Worm (Caenorhabditis elegans) whole organism, young adult: ENCODE measurements around the gene nmad-1.

Experiments used
- C17E4.6 ChIP-seq: fragments of 200-800 bp; sonication (Bioruptor generic); IDR thresholded peaks from 2 replicates; pipeline ENCODE4 v1.3.6; 2022; ENCODE audit warnings: missing genetic modification reagents, missing genetic modification characterization, missing compliant biosample characterization
- F23B12.7 ChIP-seq: sonication (generic microtip); optimal IDR thresholded peaks from 2 replicates; lab custom pipeline; 2017; ENCODE audit warnings: missing genetic modification characterization, mild to moderate bottlenecking, missing compliant biosample characterization, antibody characterized with exemption, moderate library complexity; ENCODE audit not compliant: insufficient read depth
- T07F8.4 ChIP-seq: sonication (generic microtip); optimal IDR thresholded peaks from 2 replicates; lab custom pipeline; 2016; ENCODE audit warnings: mild to moderate bottlenecking, missing genetic modification characterization, moderate library complexity, missing compliant biosample characterization
- Y67H2A.10 ChIP-seq: fragments of 200-800 bp; sonication (Bioruptor generic); conservative IDR thresholded peaks from 2 replicates; pipeline ENCODE4 v1.3.6; 2022; ENCODE audit warnings: missing genetic modification reagents, missing genetic modification characterization, missing compliant biosample characterization
- Y79H2A.3 ChIP-seq: fragments of 200-800 bp; sonication (Bioruptor generic); conservative IDR thresholded peaks from 2 replicates; pipeline ENCODE4 v1.3.6; 2022; ENCODE audit warnings: missing genetic modification reagents, missing genetic modification characterization, missing compliant biosample characterization
- akir-1 ChIP-seq: fragments of 200-800 bp; sonication (Bioruptor generic); optimal IDR thresholded peaks from 2 replicates; lab custom pipeline; 2018; ENCODE audit warnings: mild to moderate bottlenecking, missing genetic modification characterization, moderate library complexity, missing compliant biosample characterization
- ama-1 ChIP-seq, 3 experiments: fragments of 150-350 bp in 1 of 3; sonication (generic microtip) in 2 of 3; optimal IDR thresholded peaks; 2 replicates each; lab custom pipeline; 2014 to 2018; ENCODE audit warnings: missing biosample characterization in 2 of 3, missing genetic modification characterization in 2 of 3, missing genetic modification reagents in 2 of 3
- cebp-1 ChIP-seq, 2 experiments: fragments of 200-800 bp in 1 of 2; sonication (Bioruptor generic) in 1 of 2; sonication (generic microtip) in 1 of 2; IDR thresholded peaks in 1 of 2; optimal IDR thresholded peaks in 1 of 2; 2 replicates each; pipeline versions ENCODE4 v1.3.6 to Lab custom; 2017 to 2022; ENCODE audit warnings: missing compliant biosample characterization in 2 of 2, missing genetic modification characterization in 2 of 2, mild to moderate bottlenecking in 1 of 2, missing genetic modification reagents in 1 of 2, moderate library complexity in 1 of 2
- ceh-100 ChIP-seq: fragments of 200-800 bp; sonication (Bioruptor generic); IDR thresholded peaks from 2 replicates; pipeline ENCODE4 v1.3.6; 2022; ENCODE audit warnings: missing genetic modification reagents, missing genetic modification characterization, missing compliant biosample characterization
- ceh-40 ChIP-seq: fragments of 200-800 bp; sonication (Bioruptor generic); IDR thresholded peaks from 2 replicates; pipeline ENCODE4 v1.3.6; 2022; ENCODE audit warnings: missing genetic modification characterization, missing compliant biosample characterization
- ceh-91 ChIP-seq: fragments of 200-800 bp; sonication (Bioruptor generic); IDR thresholded peaks from 2 replicates; pipeline ENCODE4 v1.3.6; 2022; ENCODE audit warnings: missing genetic modification reagents, missing genetic modification characterization, missing compliant biosample characterization
- dpff-1 ChIP-seq: sonication (generic microtip); optimal IDR thresholded peaks from 2 replicates; lab custom pipeline; 2017; ENCODE audit warnings: mild to moderate bottlenecking, missing genetic modification characterization, missing compliant biosample characterization
- efl-1 ChIP-seq: fragments of 150-350 bp; optimal IDR thresholded peaks from 2 replicates; lab custom pipeline; 2014; ENCODE audit warnings: missing biosample characterization, missing genetic modification reagents, missing genetic modification characterization
- egl-18 ChIP-seq: fragments of 200-800 bp; sonication (Bioruptor generic); IDR thresholded peaks from 2 replicates; pipeline ENCODE4 v1.3.6; 2022; ENCODE audit warnings: missing genetic modification reagents, missing genetic modification characterization, missing compliant biosample characterization
- him-1 ChIP-seq: sonication (generic microtip); optimal IDR thresholded peaks from 2 replicates; lab custom pipeline; 2016; ENCODE audit warnings: missing genotype, missing genetic modification reagents, missing genetic modification characterization, missing compliant biosample characterization
- lin-40 ChIP-seq: sonication (generic microtip); optimal IDR thresholded peaks from 2 replicates; lab custom pipeline; 2016; ENCODE audit warnings: missing genetic modification characterization, mild to moderate bottlenecking, missing compliant biosample characterization, missing genotype, missing genetic modification reagents
- lir-1 ChIP-seq: fragments of 200-800 bp; sonication (Bioruptor generic); conservative IDR thresholded peaks from 2 replicates; pipeline ENCODE4 v1.3.6; 2022; ENCODE audit warnings: missing genetic modification reagents, missing genetic modification characterization, missing compliant biosample characterization
- madf-10 ChIP-seq: sonication (generic microtip); optimal IDR thresholded peaks from 2 replicates; lab custom pipeline; 2016; ENCODE audit warnings: mild to moderate bottlenecking, missing genetic modification characterization, missing compliant biosample characterization
- madf-8 ChIP-seq: fragments of 200-800 bp; sonication (Bioruptor generic); conservative IDR thresholded peaks from 2 replicates; pipeline ENCODE4 v1.3.6; 2022; ENCODE audit warnings: missing genetic modification reagents, missing genetic modification characterization, missing compliant biosample characterization
- nfya-2 ChIP-seq: fragments of 200-800 bp; sonication (Bioruptor generic); IDR thresholded peaks from 2 replicates; pipeline ENCODE4 v1.3.6; 2022; ENCODE audit warnings: missing genetic modification reagents, missing genetic modification characterization, missing compliant biosample characterization
- nfyb-1 ChIP-seq: fragments of 200-800 bp; sonication (Bioruptor generic); IDR thresholded peaks from 2 replicates; pipeline ENCODE4 v1.3.6; 2022; ENCODE audit warnings: missing genetic modification reagents, missing genetic modification characterization, missing compliant biosample characterization
- nhr-80 ChIP-seq: sonication (generic microtip); optimal IDR thresholded peaks from 2 replicates; lab custom pipeline; 2016; ENCODE audit warnings: missing genetic modification characterization, missing compliant biosample characterization
- nhr-90 ChIP-seq: sonication (generic microtip); optimal IDR thresholded peaks from 2 replicates; lab custom pipeline; 2016; ENCODE audit warnings: missing genotype, mild to moderate bottlenecking, missing genetic modification characterization, missing compliant biosample characterization
- pha-4 ChIP-seq: fragments of 150-350 bp; sonication (generic microtip); optimal IDR thresholded peaks from 2 replicates; lab custom pipeline; 2014; ENCODE audit warnings: missing biosample characterization, missing genetic modification reagents, missing genetic modification characterization
- sdz-38 ChIP-seq: sonication (generic microtip); optimal IDR thresholded peaks from 2 replicates; lab custom pipeline; 2016; ENCODE audit warnings: missing genotype, missing genetic modification characterization, missing compliant biosample characterization
- snpc-1.1 ChIP-seq: sonication (generic microtip); optimal IDR thresholded peaks from 2 replicates; lab custom pipeline; 2017; ENCODE audit warnings: missing genetic modification characterization, mild to moderate bottlenecking, missing compliant biosample characterization, antibody characterized with exemption, moderate library complexity, missing genotype, missing genetic modification reagents; ENCODE audit not compliant: insufficient read depth
- sptf-2 ChIP-seq: fragments of 200-800 bp; sonication (Bioruptor generic); optimal IDR thresholded peaks from 2 replicates; lab custom pipeline; 2018; ENCODE audit warnings: mild to moderate bottlenecking, missing genetic modification characterization, missing compliant biosample characterization
- tlf-1 ChIP-seq: fragments of 200-800 bp; sonication (Bioruptor generic); optimal IDR thresholded peaks from 2 replicates; lab custom pipeline; 2018; ENCODE audit warnings: mild to moderate bottlenecking, missing genetic modification characterization, missing compliant biosample characterization
- xnd-1 ChIP-seq: sonication (generic microtip); optimal IDR thresholded peaks from 2 replicates; lab custom pipeline; 2016; ENCODE audit warnings: missing genotype, missing genetic modification reagents, missing genetic modification characterization, missing compliant biosample characterization
- zim-3 ChIP-seq: sonication (generic microtip); optimal IDR thresholded peaks from 2 replicates; lab custom pipeline; 2017; ENCODE audit warnings: mild to moderate bottlenecking, missing genetic modification characterization, moderate library complexity, missing compliant biosample characterization
- ztf-25 ChIP-seq: fragments of 200-800 bp; sonication (Bioruptor generic); IDR thresholded peaks from 2 replicates; pipeline ENCODE4 v1.3.6; 2022; ENCODE audit warnings: missing genetic modification reagents, missing genetic modification characterization, missing compliant biosample characterization

The nmad-1 gene

DNA sequence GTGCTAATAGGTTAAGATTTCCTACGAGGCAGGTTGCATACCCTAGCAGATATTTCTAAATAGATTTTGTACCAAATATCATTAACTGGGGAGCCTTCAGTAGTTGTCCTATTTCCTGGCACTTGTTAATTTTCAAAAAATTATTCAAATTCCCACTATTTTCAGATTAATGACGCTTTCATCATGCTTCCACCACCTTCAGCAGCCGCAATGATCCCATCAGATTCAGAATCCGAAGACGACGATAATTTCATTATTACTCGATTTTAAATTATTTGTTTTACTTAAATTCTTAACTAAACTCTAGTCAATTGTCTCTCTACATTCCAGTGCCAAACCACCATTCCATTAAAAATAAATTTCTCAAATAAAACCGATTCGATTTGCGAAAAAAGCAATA is 3.9 kb downstream of the nmad-1 start (continued):
- TF ChIP-seq lin-40 (tag; lab: Kevin White, UChicago), result peak; percentile 29
- TF ChIP-seq Y79H2A.3 (GFP tag; lab: Robert Waterston, UW), result peak; percentile 42; the same call in 1 of the 2 replicates
- TF ChIP-seq efl-1 (GFP tag; lab: Kevin White, UChicago), result no peak
- no peak for TF ChIP-seq nfya-2 (GFP tag; lab: Robert Waterston, UW)
- 0 out of 2 replicates have a peak, but pooled peaks have one; percentile 28 for TF ChIP-seq lir-1 (GFP tag; lab: Robert Waterston, UW)
- peak; percentile 43 for TF ChIP-seq madf-10
- TF ChIP-seq ceh-100 (GFP tag; lab: Robert Waterston, UW), result no peak
- no peak for TF ChIP-seq C17E4.6 (GFP tag; lab: Robert Waterston, UW)
- no peak for TF ChIP-seq egl-18 (GFP tag; lab: Robert Waterston, UW)
- no peak for TF ChIP-seq dpff-1 (tag; lab: Kevin White, UChicago)
- no peak for TF ChIP-seq him-1 (tag; lab: Kevin White, UChicago)
- no peak for TF ChIP-seq madf-8 (GFP tag; lab: Robert Waterston, UW)
- TF ChIP-seq nfyb-1, result peak; percentile 44
- TF ChIP-seq nhr-90 (tag; lab: Kevin White, UChicago), result peak; percentile 48
- 0 out of 2 replicates have a peak, but pooled peaks have one; percentile 34 for TF ChIP-seq cebp-1 (GFP tag; IDR thresholded peaks at IDR 0.05; lab: Robert Waterston, UW)
- peak; percentile 72 for TF ChIP-seq cebp-1 (tag; optimal IDR thresholded peaks at IDR 0.05; lab: Kevin White, UChicago)
- no peak for TF ChIP-seq xnd-1
- peak; percentile 5 for TF ChIP-seq zim-3 (tag; lab: Kevin White, UChicago)
- peak; percentile 82 for TF ChIP-seq ama-1 (optimal IDR thresholded peaks at IDR 0.05; lab: Kevin White, UChicago)
- no peak for TF ChIP-seq ama-1 (GFP tag; optimal IDR thresholded peaks at IDR 0.05; lab: Kevin White, UChicago)
- TF ChIP-seq, all 124 proteins: peak for 24

DNA sequence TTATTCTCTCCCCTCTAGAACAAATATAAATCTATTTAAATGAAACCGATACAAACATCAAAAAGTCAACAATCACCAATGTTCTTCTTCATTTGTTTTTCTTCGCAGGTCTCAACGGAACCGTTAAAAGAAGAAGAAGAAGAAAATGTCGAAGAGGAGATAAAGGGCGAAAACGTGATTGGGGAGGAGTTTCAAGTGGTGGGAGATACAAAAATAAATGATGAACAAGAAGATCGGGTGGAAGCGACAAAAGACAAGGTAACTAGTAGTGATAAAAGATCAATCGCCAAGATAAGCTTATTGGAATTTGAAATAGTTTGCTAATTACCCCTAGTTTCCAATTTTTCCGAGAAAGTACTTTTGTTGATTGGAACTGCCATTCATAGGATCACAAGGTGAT is 4.5 kb downstream of the nmad-1 start:
- TF ChIP-seq sptf-2 (no peak), pha-4 (tag; lab: Kevin White, UChicago) (no peak), ceh-91 (GFP tag; lab: Robert Waterston, UW) (no peak), T07F8.4 (tag; lab: Kevin White, UChicago) (no peak), ceh-40 (GFP tag; lab: Robert Waterston, UW) (no peak), efl-1 (GFP tag; lab: Kevin White, UChicago) (no peak), F23B12.7 (tag; lab: Kevin White, UChicago) (no peak), ama-1 (optimal IDR thresholded peaks at IDR 0.05; lab: Kevin White, UChicago) (no peak), ama-1 (GFP tag; optimal IDR thresholded peaks at IDR 0.05; lab: Kevin White, UChicago) (no peak), ztf-25 (GFP tag; lab: Robert Waterston, UW) (no peak), madf-8 (GFP tag; lab: Robert Waterston, UW) (no peak), Y67H2A.10 (GFP tag; lab: Robert Waterston, UW) (no peak)

DNA sequence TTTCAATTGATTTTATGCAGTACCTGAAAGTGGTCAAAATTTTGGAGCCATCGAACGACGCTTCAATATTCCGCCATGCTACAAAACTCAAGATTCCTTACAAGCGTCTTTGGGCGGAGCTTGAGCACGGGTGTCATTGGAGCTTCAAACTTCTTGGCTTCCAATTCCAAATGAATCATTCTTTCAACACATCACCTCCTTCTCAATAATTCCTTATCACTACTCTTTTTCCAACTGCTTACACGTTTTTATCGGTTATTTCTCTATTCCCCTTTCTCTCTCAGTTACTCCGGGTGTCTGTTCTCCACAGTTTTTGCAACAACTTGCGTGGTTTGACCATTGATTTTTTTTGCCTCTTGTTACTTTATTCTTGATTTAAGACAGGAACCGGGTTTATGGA is 8.0 kb downstream of the nmad-1 start, which contains the start of gene F09F7.5:
Gene F09F7.5, plus strand, starts transcription at position 258 of the 400 bp plus-strand sequence.
- peak; percentile 80 for TF ChIP-seq nhr-80 (tag; lab: Kevin White, UChicago)
- no peak for TF ChIP-seq akir-1 (GFP tag; lab: Kevin White, UChicago)
- no peak for TF ChIP-seq tlf-1 (GFP tag; lab: Kevin White, UChicago)
- no peak for TF ChIP-seq nhr-90 (tag; lab: Kevin White, UChicago)

DNA sequence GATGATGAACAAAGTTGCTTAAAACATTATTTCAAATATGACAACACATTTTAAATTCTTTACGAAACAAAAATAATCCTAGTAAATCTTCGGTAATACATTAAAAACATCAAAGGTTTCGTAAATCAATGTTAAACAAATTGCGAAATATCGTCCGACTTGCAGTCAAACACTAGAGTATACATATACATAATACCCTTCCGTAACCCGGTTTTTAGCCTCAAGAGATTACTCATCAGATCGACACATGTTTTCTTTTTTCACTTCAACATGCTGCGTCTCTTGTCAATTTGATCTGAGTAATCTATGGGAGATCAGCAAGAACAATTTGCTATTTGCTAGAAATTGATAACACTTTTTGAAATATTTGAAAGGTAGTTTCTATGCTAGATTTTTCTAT is 8.4 kb downstream of the nmad-1 start:
- TF ChIP-seq cebp-1 (GFP tag; IDR thresholded peaks at IDR 0.05; lab: Robert Waterston, UW) (peak; percentile 61; the same call in 1 of the 2 replicates), cebp-1 (tag; optimal IDR thresholded peaks at IDR 0.05; lab: Kevin White, UChicago) (peak; percentile 92), sdz-38 (tag; lab: Kevin White, UChicago) (no peak), snpc-1.1 (tag; lab: Kevin White, UChicago) (no peak)
- TF ChIP-seq, all 124 proteins: peak for 1
